Fruit fly (Drosophila melanogaster): ENCODE results near the gene eIF5B.

The eIF5B gene

dm6 chr3L:3394854-3395723, 65.7 kb downstream of the eIF5B start (continued):
- TF ChIP-seq caup (GFP tag; optimal IDR thresholded peaks at IDR 0.05; ENCODE audit: severe bottlenecking) (peak; percentile 49), Bteb2 (GFP tag; optimal IDR thresholded peaks at IDR 0.05) (peak; percentile 45), cad (GFP tag; optimal IDR thresholded peaks at IDR 0.05) (no peak), Fer1 (GFP tag; optimal IDR thresholded peaks at IDR 0.05) (no peak), ap (GFP tag; IDR thresholded peaks at IDR 0.05) (peak; percentile 93), Neu2 (GFP tag; optimal IDR thresholded peaks at IDR 0.05; ENCODE audit: borderline replicate concordance) (peak; percentile 56), Abd-B (GFP tag; optimal IDR thresholded peaks at IDR 0.05) (peak; percentile 92), CG11560 (tag; IDR thresholded peaks at IDR 0.05) (peak; percentile 75; the same call in 2 of the 3 replicates), CG14050 (GFP tag; IDR thresholded peaks at IDR 0.05) (peak; percentile 82), CG3065 (GFP tag; optimal IDR thresholded peaks at IDR 0.05) (peak; percentile 89), CG14710 (tag; optimal IDR thresholded peaks at IDR 0.05) (peak; percentile 94), eve (GFP tag; optimal IDR thresholded peaks at IDR 0.05) (peak; percentile 92 to 96), ash1 (GFP tag; optimal IDR thresholded peaks at IDR 0.05) (no peak), Adf1 (GFP tag; IDR thresholded peaks at IDR 0.05) (no peak), CG4707 (GFP tag; optimal IDR thresholded peaks at IDR 0.05) (peak; percentile 86), Opbp (GFP tag; IDR thresholded peaks at IDR 0.05; ENCODE audit: partially characterized antibody) (0 out of 3 replicates have a peak, but pooled peaks have one; percentile 21), danr (GFP tag; IDR thresholded peaks at IDR 0.05) (peak; percentile 79), CG9817 (tag; optimal IDR thresholded peaks at IDR 0.05) (peak; percentile 22), HmgD (GFP tag; optimal IDR thresholded peaks at IDR 0.05) (peak; percentile 87), CG10565 (GFP tag; optimal IDR thresholded peaks at IDR 0.05) (peak; percentile 79), Mrtf (GFP tag; IDR thresholded peaks at IDR 0.05) (peak; percentile 85), Lhr (GFP tag; optimal IDR thresholded peaks at IDR 0.05) (peak; percentile 85), CG4854 (GFP tag; optimal IDR thresholded peaks at IDR 0.05) (peak; percentile 67), fd96Cb (tag; optimal IDR thresholded peaks at IDR 0.05) (peak; percentile 93), H2.0 (GFP tag; IDR thresholded peaks at IDR 0.05) (peak; percentile 93), B-H1 (GFP tag; IDR thresholded peaks at IDR 0.05) (peak; percentile 86), usp (GFP tag; optimal IDR thresholded peaks at IDR 0.05) (no peak), knrl (GFP tag; IDR thresholded peaks at IDR 0.05; ENCODE audit: partially characterized antibody) (no peak), Ssrp (tag; optimal IDR thresholded peaks at IDR 0.05) (peak; percentile 95), crol (GFP tag; IDR thresholded peaks at IDR 0.05) (peak; percentile 99), tgo (GFP tag; IDR thresholded peaks at IDR 0.05) (peak; percentile 84), CG4360 (GFP tag; IDR thresholded peaks at IDR 0.05) (peak; percentile 95), CG15601 (tag; optimal IDR thresholded peaks at IDR 0.05) (peak; percentile 95), CG6854 (GFP tag; optimal IDR thresholded peaks at IDR 0.05) (no peak), sd (tag; optimal IDR thresholded peaks at IDR 0.05) (peak; percentile 39), CG8089 (GFP tag; optimal IDR thresholded peaks at IDR 0.05) (peak; percentile 94), nerfin-2 (GFP tag; IDR thresholded peaks at IDR 0.05; ENCODE audit: partially characterized antibody) (no peak), sim (GFP tag; IDR thresholded peaks at IDR 0.05) (peak; percentile 91), CG15269 (tag; optimal IDR thresholded peaks at IDR 0.05) (peak; percentile 78), btn (GFP tag; optimal IDR thresholded peaks at IDR 0.05) (peak; percentile 93), ewg (GFP tag; optimal IDR thresholded peaks at IDR 0.05) (peak; percentile 92), CG30403 (GFP tag; optimal IDR thresholded peaks at IDR 0.05) (peak; percentile 87), klu (GFP tag; IDR thresholded peaks at IDR 0.05) (peak; percentile 57; the same call in 1 of the 2 replicates), CG8478 (optimal IDR thresholded peaks at IDR 0.05) (no peak), onecut (GFP tag; IDR thresholded peaks at IDR 0.05) (peak; percentile 74), CG12236 (GFP tag; optimal IDR thresholded peaks at IDR 0.05) (peak; percentile 94), CG7372 (GFP tag; IDR thresholded peaks at IDR 0.05) (peak; percentile 49), Jarid2 (GFP tag; optimal IDR thresholded peaks at IDR 0.05) (peak; percentile 48), CrebB (tag; optimal IDR thresholded peaks at IDR 0.05) (peak; percentile 77)
